Fruit fly (Drosophila melanogaster): ENCODE results near the gene Sirt7.
A peak's percentile ranks its signal among the peaks of the same experiment; 100 is the strongest.

Sirt7 gene

DNA sequence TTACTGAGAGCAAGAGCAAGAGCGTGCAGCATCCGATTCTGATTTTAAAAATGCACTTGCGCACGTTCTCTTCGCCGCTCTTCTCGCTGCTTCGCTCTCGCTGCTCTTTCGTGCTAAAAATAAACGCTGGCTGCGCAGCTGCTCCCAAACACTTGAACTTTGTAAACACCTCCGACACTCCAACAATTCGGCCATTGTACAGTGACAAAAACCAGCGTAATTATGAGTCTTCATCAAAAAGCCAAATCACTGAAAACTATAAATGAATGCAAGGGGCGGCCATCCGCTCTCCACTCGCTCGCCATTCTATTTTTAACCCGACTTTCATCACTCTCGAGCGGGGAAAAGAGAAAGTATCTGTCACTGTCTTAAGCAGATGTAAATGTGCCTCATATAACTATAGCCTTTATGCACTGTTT lies 9.0 kb downstream of the Sirt7 start (continued):
- TF ChIP-seq B-H1 (GFP tag; IDR thresholded peaks at IDR 0.05) (no peak), CG4424 (GFP tag; optimal IDR thresholded peaks at IDR 0.05) (no peak), CG6654 (GFP tag; optimal IDR thresholded peaks at IDR 0.05) (no peak), CG11456 (GFP tag; IDR thresholded peaks at IDR 0.05) (no peak), Med (GFP tag) (peak; percentile 60), CG7745 (tag; optimal IDR thresholded peaks at IDR 0.05) (peak; percentile 19), CG4854 (GFP tag; optimal IDR thresholded peaks at IDR 0.05) (no peak), dm (GFP tag; optimal IDR thresholded peaks at IDR 0.05) (no peak), hbn (GFP tag; IDR thresholded peaks at IDR 0.05; ENCODE audit: partially characterized antibody) (no peak), Abd-B (GFP tag; optimal IDR thresholded peaks at IDR 0.05) (no peak), phol (tag; optimal IDR thresholded peaks at IDR 0.05) (peak; percentile 10), Pdp1 (GFP tag; optimal IDR thresholded peaks at IDR 0.05) (no peak), jigr1 (GFP tag; IDR thresholded peaks at IDR 0.05) (no peak), insv (GFP tag; optimal IDR thresholded peaks at IDR 0.05) (no peak), CG17912 (GFP tag; optimal IDR thresholded peaks at IDR 0.05) (no peak), sug (tag; optimal IDR thresholded peaks at IDR 0.05) (no peak), MBD-R2 (GFP tag; IDR thresholded peaks at IDR 0.05) (no peak), NC2β (GFP tag; optimal IDR thresholded peaks at IDR 0.05) (no peak), eyg (GFP tag; optimal IDR thresholded peaks at IDR 0.05) (no peak), HLH3B (GFP tag; IDR thresholded peaks at IDR 0.05) (no peak), CG30431 (GFP tag; optimal IDR thresholded peaks at IDR 0.05) (no peak), Bgb (GFP tag; IDR thresholded peaks at IDR 0.05; ENCODE audit: partially characterized antibody) (no peak), ind (GFP tag; optimal IDR thresholded peaks at IDR 0.05) (no peak), tgo (GFP tag; IDR thresholded peaks at IDR 0.05) (no peak), kni (GFP tag; optimal IDR thresholded peaks at IDR 0.05) (peak; percentile 14), bowl (GFP tag; IDR thresholded peaks at IDR 0.05) (no peak), tx (GFP tag; optimal IDR thresholded peaks at IDR 0.05) (no peak), CG12391 (tag; optimal IDR thresholded peaks at IDR 0.05) (peak; percentile 11), Myb (GFP tag; optimal IDR thresholded peaks at IDR 0.05) (no peak), chinmo (GFP tag; IDR thresholded peaks at IDR 0.05; ENCODE audit: partially characterized antibody) (no peak), Hr78 (GFP tag; optimal IDR thresholded peaks at IDR 0.05) (peak in 1 of 2 experiments; percentile 78), p53 (GFP tag; optimal IDR thresholded peaks at IDR 0.05) (no peak), esg (GFP tag; conservative IDR thresholded peaks at IDR 0.05) (no peak), Sox102F (GFP tag; optimal IDR thresholded peaks at IDR 0.05) (no peak), amos (GFP tag; IDR thresholded peaks at IDR 0.05; ENCODE audit: partially characterized antibody) (no peak), nom (GFP tag; optimal IDR thresholded peaks at IDR 0.05) (peak; percentile 42), onecut (GFP tag; IDR thresholded peaks at IDR 0.05) (no peak), CG17829 (tag; optimal IDR thresholded peaks at IDR 0.05) (no peak), pho (GFP tag; optimal IDR thresholded peaks at IDR 0.05) (no peak), ERR (GFP tag; optimal IDR thresholded peaks at IDR 0.05) (no peak), abd-A (tag; optimal IDR thresholded peaks at IDR 0.05) (no peak), bcd (GFP tag; optimal IDR thresholded peaks at IDR 0.05) (no peak), CG8089 (GFP tag; optimal IDR thresholded peaks at IDR 0.05) (no peak), CG16813 (GFP tag; IDR thresholded peaks at IDR 0.05; ENCODE audit: partially characterized antibody) (no peak), tio (GFP tag; optimal IDR thresholded peaks at IDR 0.05) (no peak), nau (GFP tag; optimal IDR thresholded peaks at IDR 0.05) (peak; percentile 21), CG2129 (GFP tag; IDR thresholded peaks at IDR 0.05; ENCODE audit: partially characterized antibody) (no peak), CG4328 (GFP tag; optimal IDR thresholded peaks at IDR 0.05) (no peak), CG32532 (GFP tag; IDR thresholded peaks at IDR 0.05) (no peak), psq (GFP tag; optimal IDR thresholded peaks at IDR 0.05) (no peak), CG15514 (GFP tag; optimal IDR thresholded peaks at IDR 0.05) (no peak)

Data from whole organism, embryonic.